Fruit fly (Drosophila melanogaster) whole organism, embryonic: Measurements from ENCODE around the gene Col4a1.

Experiments
- Blimp-1 ChIP-seq: fragments of 200-800 bp; sonication (Bioruptor generic); optimal IDR thresholded peaks from 3 replicates; lab custom pipeline; 2018; ENCODE audit warnings: missing biosample characterization, missing genetic modification characterization, mild to moderate bottlenecking, moderate library complexity, missing genetic modification reagents
- CG10543 ChIP-seq: fragments of 200-800 bp; sonication (Bioruptor generic); optimal IDR thresholded peaks from 3 replicates; lab custom pipeline; 2017; ENCODE audit warnings: missing biosample characterization, mild to moderate bottlenecking, missing genetic modification characterization, moderate library complexity
- CG12155 ChIP-seq: fragments of 200-800 bp; sonication (Bioruptor generic); optimal IDR thresholded peaks from 3 replicates; lab custom pipeline; 2016; ENCODE audit warnings: missing biosample characterization, missing genetic modification characterization
- CG13624 ChIP-seq: fragments of 200-800 bp; sonication (Bioruptor generic); optimal IDR thresholded peaks from 2 replicates; lab custom pipeline; 2016; ENCODE audit warnings: missing biosample characterization, missing genetic modification characterization
- CG13894 ChIP-seq: fragments of 200-800 bp; sonication (Bioruptor generic); optimal IDR thresholded peaks from 3 replicates; lab custom pipeline; 2018; ENCODE audit warnings: missing biosample characterization, mild to moderate bottlenecking, missing genetic modification characterization, moderate library complexity
- CG14441 ChIP-seq: fragments of 200-800 bp; sonication (Bioruptor generic); IDR thresholded peaks from 2 replicates; pipeline ENCODE4 v1.3.6; 2022; ENCODE audit warnings: missing biosample characterization, missing genetic modification characterization
- CG15073 ChIP-seq: fragments of 200-800 bp; sonication (Bioruptor generic); optimal IDR thresholded peaks from 2 replicates; lab custom pipeline; 2016; ENCODE audit warnings: missing biosample characterization, missing genetic modification characterization
- CG15514 ChIP-seq: fragments of 200-800 bp; sonication (Bioruptor generic); optimal IDR thresholded peaks from 3 replicates; lab custom pipeline; 2017; ENCODE audit warnings: missing biosample characterization, missing genetic modification characterization, mild to moderate bottlenecking, moderate library complexity, missing genetic modification reagents
- CG31441 ChIP-seq: fragments of 200-800 bp; sonication (Bioruptor generic); IDR thresholded peaks from 2 replicates; pipeline ENCODE4 v1.3.6; 2022; ENCODE audit warnings: missing biosample characterization, missing genetic modification characterization
- CG32532 ChIP-seq: fragments of 200-800 bp; sonication (Bioruptor generic); IDR thresholded peaks from 2 replicates; pipeline ENCODE4 v1.3.6; 2022; ENCODE audit warnings: missing biosample characterization, missing genetic modification characterization
- CG4820 ChIP-seq: fragments of 200-800 bp; sonication (Bioruptor generic); optimal IDR thresholded peaks from 3 replicates; lab custom pipeline; 2016; ENCODE audit warnings: missing biosample characterization, missing genetic modification characterization
- CG7745 ChIP-seq: fragments of 200-800 bp; sonication (Bioruptor generic); optimal IDR thresholded peaks from 2 replicates; lab custom pipeline; 2018; ENCODE audit warnings: missing biosample characterization, mild to moderate bottlenecking, missing genetic modification characterization, moderate library complexity
- CG7963 ChIP-seq: fragments of 200-800 bp; sonication (Bioruptor generic); IDR thresholded peaks from 3 replicates; pipeline ENCODE4 v1.3.6; 2022; ENCODE audit warnings: missing biosample characterization, missing genetic modification characterization; ENCODE audit not compliant: partially characterized antibody
- CG7987 ChIP-seq: fragments of 200-800 bp; sonication (Bioruptor generic); optimal IDR thresholded peaks from 2 replicates; lab custom pipeline; 2018; ENCODE audit warnings: missing biosample characterization, mild to moderate bottlenecking, missing genetic modification characterization, moderate library complexity
- CG9932 ChIP-seq: fragments of 200-800 bp; sonication (Bioruptor generic); IDR thresholded peaks from 2 replicates; pipeline ENCODE4 v1.3.6; 2022; ENCODE audit warnings: missing biosample characterization, missing genetic modification characterization
- Camta ChIP-seq: fragments of 200-800 bp; sonication (Bioruptor generic); optimal IDR thresholded peaks from 2 replicates; lab custom pipeline; 2016; ENCODE audit warnings: missing biosample characterization, missing genetic modification characterization
- D19B ChIP-seq: fragments of 200-800 bp; sonication (Bioruptor generic); optimal IDR thresholded peaks from 2 replicates; lab custom pipeline; 2017; ENCODE audit warnings: missing biosample characterization, mild to moderate bottlenecking, missing genetic modification characterization
- Gsc ChIP-seq: fragments of 200-800 bp; sonication (Bioruptor generic); IDR thresholded peaks from 2 replicates; pipeline ENCODE4 v1.3.6; 2022; ENCODE audit warnings: missing biosample characterization, missing genetic modification characterization
- H15 ChIP-seq: fragments of 200-800 bp; sonication (Bioruptor generic); IDR thresholded peaks from 3 replicates; pipeline ENCODE4 v1.3.6; 2022; ENCODE audit warnings: missing biosample characterization, missing genetic modification characterization
- H2.0 ChIP-seq: fragments of 200-800 bp; sonication (Bioruptor generic); IDR thresholded peaks from 2 replicates; pipeline ENCODE4 v1.3.6; 2022; ENCODE audit warnings: missing biosample characterization, missing genetic modification characterization
- HLH3B ChIP-seq: fragments of 200-800 bp; sonication (Bioruptor generic); IDR thresholded peaks from 2 replicates; pipeline ENCODE4 v1.3.6; 2022; ENCODE audit warnings: missing biosample characterization, missing genetic modification characterization
- Kr ChIP-seq: fragments of 200-800 bp; sonication (Bioruptor generic); optimal IDR thresholded peaks from 2 replicates; lab custom pipeline; 2017; ENCODE audit warnings: missing biosample characterization, mild to moderate bottlenecking, missing genetic modification characterization
- MBD-R2 ChIP-seq: fragments of 200-800 bp; sonication (Bioruptor generic); IDR thresholded peaks from 2 replicates; pipeline ENCODE4 v1.3.6; 2022; ENCODE audit warnings: missing biosample characterization, missing genetic modification characterization
- Med ChIP-seq: fragments of 200-800 bp; sonication (Bioruptor generic); peaks from one replicate; lab custom pipeline; 2016; ENCODE audit warnings: missing biosample characterization, missing genetic modification characterization, mild to moderate bottlenecking, inconsistent platforms, moderate library complexity
- Mes4 ChIP-seq: fragments of 200-800 bp; sonication (Bioruptor generic); optimal IDR thresholded peaks from 2 replicates; lab custom pipeline; 2016; ENCODE audit warnings: missing biosample characterization, missing genetic modification characterization
- NC2α ChIP-seq: fragments of 200-800 bp; sonication (Bioruptor generic); optimal IDR thresholded peaks from 2 replicates; lab custom pipeline; 2016; ENCODE audit warnings: missing biosample characterization, missing genetic modification characterization
- Rfx ChIP-seq: fragments of 200-800 bp; sonication (Bioruptor generic); IDR thresholded peaks from 2 replicates; pipeline ENCODE4 v1.3.6; 2022; ENCODE audit warnings: missing biosample characterization, missing genetic modification characterization
- Six4 ChIP-seq: fragments of 200-800 bp; sonication (Bioruptor generic); optimal IDR thresholded peaks from 2 replicates; lab custom pipeline; 2016; ENCODE audit warnings: missing biosample characterization, missing genetic modification characterization
- Spps ChIP-seq: fragments of 200-800 bp; sonication (Bioruptor generic); optimal IDR thresholded peaks from 2 replicates; lab custom pipeline; 2018; ENCODE audit warnings: missing biosample characterization, mild to moderate bottlenecking, missing genetic modification characterization
- Tbp ChIP-seq: fragments of >200 bp; optimal IDR thresholded peaks from 2 replicates; lab custom pipeline; 2018; ENCODE audit warnings: missing biosample characterization, missing genetic modification characterization
- ac ChIP-seq: fragments of 200-800 bp; sonication (Bioruptor generic); optimal IDR thresholded peaks from 3 replicates; lab custom pipeline; 2017; ENCODE audit warnings: missing biosample characterization, mild to moderate bottlenecking, missing genetic modification characterization
- al ChIP-seq: fragments of 200-800 bp; sonication (Bioruptor generic); IDR thresholded peaks from 2 replicates; pipeline ENCODE4 v1.3.6; 2022; ENCODE audit warnings: missing biosample characterization, missing genetic modification characterization
- az2 ChIP-seq: fragments of 200-800 bp; sonication (Bioruptor generic); optimal IDR thresholded peaks from 3 replicates; lab custom pipeline; 2016; ENCODE audit warnings: missing biosample characterization, missing genetic modification characterization
- bowl ChIP-seq: fragments of 200-800 bp; sonication (Bioruptor generic); IDR thresholded peaks from 2 replicates; pipeline ENCODE4 v1.3.6; 2022; ENCODE audit warnings: missing biosample characterization, missing genetic modification characterization
- br ChIP-seq: fragments of >200 bp; optimal IDR thresholded peaks from 2 replicates; lab custom pipeline; 2017
- cad ChIP-seq: fragments of >200 bp; optimal IDR thresholded peaks from 2 replicates; lab custom pipeline; 2017; ENCODE audit warnings: missing biosample characterization, missing genetic modification characterization
- caup ChIP-seq: fragments of 200-800 bp; sonication (Bioruptor generic); optimal IDR thresholded peaks from 3 replicates; lab custom pipeline; 2017; ENCODE audit warnings: missing biosample characterization, mild to moderate bottlenecking, missing genetic modification characterization, moderate library complexity; ENCODE audit not compliant: severe bottlenecking
- chinmo ChIP-seq: fragments of 200-800 bp; sonication (Bioruptor generic); IDR thresholded peaks from 4 replicates; pipeline ENCODE4 v1.3.6; 2022; ENCODE audit warnings: missing biosample characterization, missing genetic modification characterization; ENCODE audit not compliant: partially characterized antibody
- disco-r ChIP-seq: fragments of 200-800 bp; sonication (Bioruptor generic); optimal IDR thresholded peaks from 2 replicates; lab custom pipeline; 2016; ENCODE audit warnings: missing biosample characterization, missing genetic modification characterization
- gro ChIP-seq: fragments of 200-800 bp; sonication (Bioruptor generic); optimal IDR thresholded peaks from 2 replicates; lab custom pipeline; 2016; ENCODE audit warnings: missing biosample characterization, missing genetic modification characterization
- gt ChIP-seq: fragments of 200-800 bp; sonication (Bioruptor generic); IDR thresholded peaks from 2 replicates; pipeline ENCODE4 v1.3.6; 2022; ENCODE audit warnings: missing biosample characterization, missing genetic modification characterization
- maf-S ChIP-seq: fragments of 200-800 bp; sonication (Bioruptor generic); optimal IDR thresholded peaks from 2 replicates; lab custom pipeline; 2016; ENCODE audit warnings: missing biosample characterization, missing genetic modification characterization
- mam ChIP-seq: fragments of 200-800 bp; sonication (Bioruptor generic); optimal IDR thresholded peaks from 3 replicates; lab custom pipeline; 2016; ENCODE audit warnings: missing biosample characterization, missing genetic modification characterization
- pnt ChIP-seq: fragments of 200-800 bp; sonication (Bioruptor generic); optimal IDR thresholded peaks from 3 replicates; lab custom pipeline; 2016; ENCODE audit warnings: missing biosample characterization, missing genetic modification characterization
- prd ChIP-seq, 3 experiments: fragments of >200 bp in 2 of 3; fragments of 200-800 bp in 1 of 3; sonication (Bioruptor generic) in 1 of 3; optimal IDR thresholded peaks in 2 of 3; IDR thresholded peaks in 1 of 3; 2 replicates in 2 of 3; 3 replicates in 1 of 3; pipeline versions ENCODE4 v1.3.6 to Lab custom; 2017 to 2022; ENCODE audit warnings: missing biosample characterization in 1 of 3, missing genetic modification characterization in 1 of 3
- psq ChIP-seq: fragments of 200-800 bp; sonication (Bioruptor generic); optimal IDR thresholded peaks from 2 replicates; lab custom pipeline; 2017; ENCODE audit warnings: missing biosample characterization, missing genetic modification characterization
- sr ChIP-seq: fragments of 200-800 bp; sonication (Bioruptor generic); IDR thresholded peaks from 3 replicates; pipeline ENCODE4 v1.3.6; 2022; ENCODE audit warnings: missing biosample characterization, missing genetic modification characterization
- tll ChIP-seq, 2 experiments: fragments of 200-800 bp in 1 of 2; fragments of >200 bp in 1 of 2; sonication (Bioruptor generic) in 1 of 2; optimal IDR thresholded peaks; 2 replicates each; lab custom pipeline; 2017 to 2019; ENCODE audit warnings: missing biosample characterization in 2 of 2, missing genetic modification characterization in 2 of 2, mild to moderate bottlenecking in 1 of 2, moderate library complexity in 1 of 2
- trh ChIP-seq: fragments of 200-800 bp; sonication (Bioruptor generic); optimal IDR thresholded peaks from 2 replicates; lab custom pipeline; 2016; ENCODE audit warnings: missing biosample characterization, missing genetic modification characterization
- zen ChIP-seq: fragments of 200-800 bp; sonication (Bioruptor generic); optimal IDR thresholded peaks from 3 replicates; lab custom pipeline; 2018; ENCODE audit warnings: missing biosample characterization, mild to moderate bottlenecking, missing genetic modification characterization, moderate library complexity

Col4a1 gene

DNA sequence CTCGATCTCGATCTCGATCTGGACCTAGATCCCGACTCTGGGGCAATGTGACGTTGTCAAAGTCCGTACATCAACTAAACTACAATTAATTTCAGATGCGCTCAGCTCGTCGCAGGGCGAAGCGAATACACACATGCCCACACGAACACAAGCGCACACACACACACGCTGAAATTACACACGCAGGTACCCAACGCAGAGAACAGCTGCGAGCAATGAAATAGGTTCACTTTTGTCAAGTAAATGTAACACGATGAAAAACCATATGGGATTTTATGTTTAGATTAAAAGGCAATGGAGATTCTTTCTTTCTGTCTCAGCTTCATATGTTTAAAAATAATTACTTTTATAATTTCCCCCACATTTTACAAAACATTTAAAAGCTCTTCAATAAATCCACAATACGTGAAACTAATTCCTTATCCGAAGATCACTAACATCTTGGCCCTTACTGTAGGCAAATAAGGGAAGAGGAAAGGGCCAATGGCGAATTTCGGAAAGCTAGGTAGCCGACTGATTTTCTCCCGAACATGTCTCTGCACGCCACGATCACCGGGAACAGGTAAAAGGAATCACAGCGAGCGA lies 29.0 kb upstream of the Col4a1 start:
- TF ChIP-seq chinmo (GFP tag; lab: Robert Waterston, UW): peak; percentile 72; the same call in 1 of the 4 replicates
- TF ChIP-seq tll (GFP tag; optimal IDR thresholded peaks at IDR 0.05; lab: Kevin White, UChicago): peak in 1 of 2 experiments; percentile 73
- TF ChIP-seq CG9932 (GFP tag; lab: Robert Waterston, UW): peak; percentile 78
- TF ChIP-seq maf-S: no peak
- TF ChIP-seq H2.0 (GFP tag; lab: Robert Waterston, UW): peak; percentile 62
- peak; percentile 87 for TF ChIP-seq CG31441 (GFP tag; lab: Robert Waterston, UW)
- peak; percentile 73 for TF ChIP-seq pnt (GFP tag; lab: Kevin White, UChicago)
- peak; percentile 81 for TF ChIP-seq Rfx (GFP tag; lab: Robert Waterston, UW)
- peak; percentile 92 for TF ChIP-seq zen
- 0 out of 3 replicates have a peak, but pooled peaks have one; percentile 45 for TF ChIP-seq H15 (GFP tag; lab: Robert Waterston, UW)
- peak; percentile 40 for TF ChIP-seq Kr
- TF ChIP-seq Camta (GFP tag; lab: Kevin White, UChicago): peak; percentile 72
- peak; percentile 17 for TF ChIP-seq gro (GFP tag; lab: Kevin White, UChicago)
- TF ChIP-seq CG7745: peak; percentile 30
- peak; percentile 24 for TF ChIP-seq CG7987 (GFP tag; lab: Kevin White, UChicago)
- TF ChIP-seq CG15514 (GFP tag; lab: Kevin White, UChicago): peak; percentile 67
- peak; percentile 41; the same call in 2 of the 3 replicates for TF ChIP-seq sr (GFP tag; lab: Robert Waterston, UW)
- no peak for TF ChIP-seq CG7963
- peak; percentile 80 for TF ChIP-seq CG14441
- TF ChIP-seq CG4820 (GFP tag; lab: Kevin White, UChicago): peak; percentile 73
- no peak for TF ChIP-seq cad (GFP tag; lab: Kevin White, UChicago)
- TF ChIP-seq Blimp-1 (GFP tag; lab: Kevin White, UChicago): peak; percentile 73
- TF ChIP-seq Six4: peak; percentile 71
- TF ChIP-seq CG13894 (tag; lab: Kevin White, UChicago): peak; percentile 67
- TF ChIP-seq gt (GFP tag; lab: Robert Waterston, UW): no peak
- TF ChIP-seq al (GFP tag; lab: Robert Waterston, UW): peak; percentile 79
- peak; percentile 75 for TF ChIP-seq CG10543 (GFP tag; lab: Kevin White, UChicago)
- peak; percentile 40; the same call in 1 of the 2 replicates for TF ChIP-seq bowl (GFP tag; lab: Robert Waterston, UW)
- TF ChIP-seq Gsc: peak; percentile 50
- TF ChIP-seq caup (GFP tag; lab: Kevin White, UChicago): peak; percentile 81
- peak; percentile 70 for TF ChIP-seq mam
- TF ChIP-seq D19B (GFP tag; lab: Kevin White, UChicago): peak; percentile 55
- peak; percentile 95 for TF ChIP-seq Med (GFP tag; lab: Kevin White, UChicago)
- peak; percentile 69 for TF ChIP-seq disco-r (GFP tag; lab: Kevin White, UChicago)
- TF ChIP-seq HLH3B (GFP tag; lab: Robert Waterston, UW): peak; percentile 84
- TF ChIP-seq CG13624 (GFP tag; lab: Kevin White, UChicago): peak; percentile 57
- TF ChIP-seq CG12155 (GFP tag; lab: Kevin White, UChicago): peak; percentile 75
- no peak for TF ChIP-seq br (lab: Kevin White, UChicago)
- peak; percentile 55 for TF ChIP-seq Spps (tag; lab: Kevin White, UChicago)
- TF ChIP-seq NC2α (GFP tag; lab: Kevin White, UChicago): no peak
- no peak for TF ChIP-seq prd (optimal IDR thresholded peaks at IDR 0.05; lab: Kevin White, UChicago)
- TF ChIP-seq prd (GFP tag; IDR thresholded peaks at IDR 0.05; lab: Robert Waterston, UW): peak; percentile 86
- TF ChIP-seq MBD-R2 (GFP tag; lab: Robert Waterston, UW): peak; percentile 33; the same call in 1 of the 2 replicates
- peak; percentile 77 for TF ChIP-seq az2
- TF ChIP-seq ac (GFP tag; lab: Kevin White, UChicago): peak; percentile 82
- TF ChIP-seq Tbp: no peak
- peak; percentile 60 for TF ChIP-seq psq (GFP tag; lab: Kevin White, UChicago)
- peak; percentile 84 for TF ChIP-seq CG32532 (GFP tag; lab: Robert Waterston, UW)
- TF ChIP-seq Mes4 (GFP tag; lab: Kevin White, UChicago): peak; percentile 48
- TF ChIP-seq CG15073: no peak
- TF ChIP-seq trh (GFP tag; lab: Kevin White, UChicago): no peak
